Worm (Caenorhabditis elegans): ENCODE measurements around the gene F31F7.1.

F31F7.1 gene

ce11 chrV:6278117-6279081 is 2.2 kb downstream of the F31F7.1 start, which contains the start of gene fil-2:
fil-2 (plus strand) TSS chrV:6279031.
- TF ChIP-seq unc-62 (GFP tag; optimal IDR thresholded peaks at IDR 0.05) = no peak

- no peak for TF ChIP-seq unc-62 (GFP tag; optimal IDR thresholded peaks at IDR 0.05)
Measured at ce11 chrV:6280067-6280466, 3.8 kb downstream of the F31F7.1 start.

- TF ChIP-seq unc-62 (GFP tag; optimal IDR thresholded peaks at IDR 0.05) = no peak
Measured at ce11 chrV:6281175-6281574, 4.9 kb downstream of the F31F7.1 start, which contains the start of the genes K12B6.4 and spe-49. K12B6.4 (minus strand) TSS chrV:6281275. spe-49 (plus strand) TSS chrV:6281359.

- no peak for TF ChIP-seq unc-62 (GFP tag; optimal IDR thresholded peaks at IDR 0.05)
Measured at ce11 chrV:6286343-6286742, 10.1 kb downstream of the F31F7.1 start, which contains the start of gene srn-1. srn-1 (minus strand) TSS chrV:6286443.

ce11 chrV:6288607-6289006 is 12.4 kb downstream of the F31F7.1 start, which contains the start of gene K12B6.11:
K12B6.11 (plus strand) TSS chrV:6288907.
- no peak for TF ChIP-seq unc-62 (GFP tag; optimal IDR thresholded peaks at IDR 0.05)

ce11 chrV:6291301-6291700 is 15.1 kb downstream of the F31F7.1 start:
- TF ChIP-seq unc-62 (GFP tag; optimal IDR thresholded peaks at IDR 0.05) = no peak

ce11 chrV:6292401-6292800 is 16.2 kb downstream of the F31F7.1 start, which contains the start of gene K12B6.9:
K12B6.9 (minus strand) TSS chrV:6292666.
- TF ChIP-seq unc-62 (GFP tag; optimal IDR thresholded peaks at IDR 0.05) = no peak

- TF ChIP-seq unc-62 (GFP tag; optimal IDR thresholded peaks at IDR 0.05) = no peak
Measured at ce11 chrV:6301046-6301445, 24.8 kb downstream of the F31F7.1 start.

ce11 chrV:6302465-6302864 is 26.2 kb downstream of the F31F7.1 start:
- no peak for TF ChIP-seq unc-62 (GFP tag; optimal IDR thresholded peaks at IDR 0.05)

ce11 chrV:6303471-6303870 is 27.2 kb downstream of the F31F7.1 start, which contains the start of gene sago-1:
sago-1 (plus strand) TSS chrV:6303771.
- no peak for TF ChIP-seq unc-62 (GFP tag; optimal IDR thresholded peaks at IDR 0.05)

ce11 chrV:6311936-6312335 is 35.7 kb downstream of the F31F7.1 start:
- TF ChIP-seq unc-62 (GFP tag; optimal IDR thresholded peaks at IDR 0.05) = no peak

- no peak for TF ChIP-seq unc-62 (GFP tag; optimal IDR thresholded peaks at IDR 0.05)
Measured at ce11 chrV:6316632-6317031, 40.4 kb downstream of the F31F7.1 start, which contains the start of gene cest-24. cest-24 (plus strand) TSS chrV:6316932.

- TF ChIP-seq unc-62 (GFP tag; optimal IDR thresholded peaks at IDR 0.05) = no peak
Measured at ce11 chrV:6317928-6318327, 41.7 kb downstream of the F31F7.1 start.

- TF ChIP-seq unc-62 (GFP tag; optimal IDR thresholded peaks at IDR 0.05) = no peak
Measured at ce11 chrV:6319358-6319757, 43.1 kb downstream of the F31F7.1 start.

- TF ChIP-seq unc-62 (GFP tag; optimal IDR thresholded peaks at IDR 0.05) = no peak
Measured at ce11 chrV:6321280-6321679, 45.0 kb downstream of the F31F7.1 start.

- TF ChIP-seq unc-62 (GFP tag; optimal IDR thresholded peaks at IDR 0.05) = no peak
Measured at ce11 chrV:6321733-6322198, 45.5 kb downstream of the F31F7.1 start, which contains the start of gene T28C12.15. T28C12.15 (minus strand) TSS chrV:6321783.
